Fruit fly (Drosophila melanogaster) S2 (cell line): ENCODE data around the gene CG17646.

Source experiments
- CG8478 ChIP-seq: fragments of >200 bp; optimal IDR thresholded peaks from 2 replicates; lab custom pipeline; 2018
- CTCF ChIP-seq, 2 experiments: fragments of >200 bp; optimal IDR thresholded peaks; 2 replicates each; lab custom pipeline; 2018

DNA sequence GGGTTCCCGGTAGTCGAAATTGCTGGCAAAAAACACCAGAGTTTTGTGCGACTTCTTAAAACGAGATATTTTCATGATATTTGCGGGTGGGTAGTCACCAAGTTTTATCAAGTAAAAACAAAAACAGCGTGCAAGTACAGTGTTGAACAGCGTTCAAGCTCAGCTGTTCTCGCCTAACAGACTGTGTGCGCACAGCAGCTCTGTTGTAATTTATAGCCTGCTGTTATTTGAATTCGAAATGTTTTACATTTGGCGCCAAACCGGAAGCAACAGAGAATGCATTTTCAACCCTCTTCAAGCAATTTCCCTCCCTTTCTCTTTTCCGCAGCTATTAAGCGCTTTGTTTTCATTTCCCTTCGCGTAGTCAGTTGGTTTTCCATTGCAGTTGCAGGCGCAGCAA lies at the start of gene CG17646, which contains the start of gene CG17652:
- no peak for TF ChIP-seq CG8478 (lab: Kevin White, UChicago)
- TF ChIP-seq CTCF (optimal IDR thresholded peaks at IDR 0.05; lab: Kevin White, UChicago), result no peak
